Worm (Caenorhabditis elegans) whole organism, L3 larva: ENCODE data around the gene immt-2.

Experiments
- R02D3.7 ChIP-seq: fragments of 150-350 bp; optimal IDR thresholded peaks from 2 replicates; lab custom pipeline; 2014; ENCODE audit warnings: missing biosample characterization, missing genetic modification characterization
- aly-2 ChIP-seq: fragments of 150-350 bp; optimal IDR thresholded peaks from 2 replicates; lab custom pipeline; 2014; ENCODE audit warnings: missing biosample characterization, missing genetic modification characterization
- ama-1 ChIP-seq: fragments of 150-350 bp; optimal IDR thresholded peaks from 2 replicates; lab custom pipeline; 2018
- ceh-9 ChIP-seq: sonication (generic microtip); optimal IDR thresholded peaks from 2 replicates; lab custom pipeline; 2018; ENCODE audit warnings: missing biosample characterization, missing genetic modification characterization
- daf-12 ChIP-seq: fragments of 150-350 bp; optimal IDR thresholded peaks from 2 replicates; lab custom pipeline; 2014; ENCODE audit warnings: missing biosample characterization, missing genetic modification reagents, missing genetic modification characterization
- egl-27 ChIP-seq: sonication (generic microtip); optimal IDR thresholded peaks from 4 replicates; lab custom pipeline; 2017; ENCODE audit warnings: missing biosample characterization, missing genetic modification reagents, missing genetic modification characterization
- egl-5 ChIP-seq: fragments of 150-350 bp; optimal IDR thresholded peaks from 2 replicates; lab custom pipeline; 2017; ENCODE audit warnings: missing biosample characterization, missing genetic modification reagents, missing genetic modification characterization, inconsistent platforms
- elt-1 ChIP-seq: fragments of 150-350 bp; optimal IDR thresholded peaks from 2 replicates; lab custom pipeline; 2014; ENCODE audit warnings: missing biosample characterization, missing genetic modification characterization
- elt-2 ChIP-seq: sonication (generic microtip); optimal IDR thresholded peaks from 2 replicates; lab custom pipeline; 2016; ENCODE audit warnings: missing genetic modification reagents, mild to moderate bottlenecking, missing genetic modification characterization, missing compliant biosample characterization
- elt-3 ChIP-seq, 3 experiments: fragments of 150-350 bp in 1 of 3; sonication (generic microtip) in 2 of 3; optimal IDR thresholded peaks; 2 replicates in 2 of 3; 4 replicates in 1 of 3; lab custom pipeline; 2014 to 2017; ENCODE audit warnings: missing biosample characterization in 3 of 3, missing genetic modification characterization in 3 of 3
- eor-1 ChIP-seq, 2 experiments: fragments of 150-350 bp; optimal IDR thresholded peaks; 2 replicates each; lab custom pipeline; 2014 to 2018; ENCODE audit warnings: missing biosample characterization in 2 of 2, missing genetic modification characterization in 2 of 2
- fkh-2 ChIP-seq: fragments of 150-350 bp; optimal IDR thresholded peaks from 2 replicates; lab custom pipeline; 2014; ENCODE audit warnings: missing biosample characterization, missing genetic modification reagents, missing genetic modification characterization
- fos-1 ChIP-seq: fragments of 150-350 bp; optimal IDR thresholded peaks from 2 replicates; lab custom pipeline; 2014; ENCODE audit warnings: missing biosample characterization, missing genetic modification characterization
- hmg-11 ChIP-seq: sonication (generic microtip); optimal IDR thresholded peaks from 2 replicates; lab custom pipeline; 2016; ENCODE audit warnings: missing genetic modification characterization, missing compliant biosample characterization
- jun-1 ChIP-seq: fragments of 150-350 bp; optimal IDR thresholded peaks from 2 replicates; lab custom pipeline; 2014; ENCODE audit warnings: missing biosample characterization, missing genetic modification reagents, missing genetic modification characterization
- lin-15B ChIP-seq: fragments of 150-350 bp; optimal IDR thresholded peaks from 2 replicates; lab custom pipeline; 2014; ENCODE audit warnings: missing biosample characterization, missing genetic modification characterization
- lin-39 ChIP-seq: fragments of 150-350 bp; optimal IDR thresholded peaks from 2 replicates; lab custom pipeline; 2018; ENCODE audit warnings: missing biosample characterization, missing genetic modification reagents, missing genetic modification characterization
- mdl-1 ChIP-seq: fragments of 150-350 bp; optimal IDR thresholded peaks from 2 replicates; lab custom pipeline; 2014; ENCODE audit warnings: missing biosample characterization, missing genetic modification characterization
- mml-1 ChIP-seq: fragments of 150-350 bp; sonication (generic microtip); optimal IDR thresholded peaks from 3 replicates; lab custom pipeline; 2014; ENCODE audit warnings: missing biosample characterization, missing genetic modification characterization
- nfya-1 ChIP-seq: sonication (generic microtip); optimal IDR thresholded peaks from 2 replicates; lab custom pipeline; 2017; ENCODE audit warnings: missing genetic modification characterization, mild to moderate bottlenecking, missing compliant biosample characterization, antibody characterized with exemption, moderate library complexity; ENCODE audit not compliant: insufficient read depth
- nhr-11 ChIP-seq: fragments of 150-350 bp; optimal IDR thresholded peaks from 2 replicates; lab custom pipeline; 2014; ENCODE audit warnings: missing biosample characterization, missing genetic modification characterization
- nhr-12 ChIP-seq: fragments of 150-350 bp; optimal IDR thresholded peaks from 2 replicates; lab custom pipeline; 2014; ENCODE audit warnings: missing biosample characterization, missing genetic modification characterization
- nhr-23 ChIP-seq: fragments of 150-350 bp; optimal IDR thresholded peaks from 2 replicates; lab custom pipeline; 2014; ENCODE audit warnings: missing biosample characterization, missing genetic modification reagents, missing genetic modification characterization
- nhr-237 ChIP-seq: fragments of 150-350 bp; optimal IDR thresholded peaks from 2 replicates; lab custom pipeline; 2014; ENCODE audit warnings: missing biosample characterization, missing genetic modification characterization
- nhr-25 ChIP-seq: sonication (generic microtip); optimal IDR thresholded peaks from 2 replicates; lab custom pipeline; 2017; ENCODE audit warnings: missing biosample characterization, missing genetic modification characterization
- nhr-28 ChIP-seq: fragments of 150-350 bp; optimal IDR thresholded peaks from 2 replicates; lab custom pipeline; 2014; ENCODE audit warnings: missing biosample characterization, missing genetic modification characterization
- nhr-43 ChIP-seq: sonication (generic microtip); optimal IDR thresholded peaks from 2 replicates; lab custom pipeline; 2016; ENCODE audit warnings: mild to moderate bottlenecking, missing genetic modification characterization, missing compliant biosample characterization; ENCODE audit not compliant: poor library complexity, severe bottlenecking
- nhr-67 ChIP-seq: fragments of 150-350 bp; optimal IDR thresholded peaks from 2 replicates; lab custom pipeline; 2014; ENCODE audit warnings: missing biosample characterization, missing genetic modification characterization
- pha-4 ChIP-seq: fragments of 150-350 bp; optimal IDR thresholded peaks from 2 replicates; lab custom pipeline; 2014; ENCODE audit warnings: missing biosample characterization, missing genetic modification reagents, missing genetic modification characterization
- pqm-1 ChIP-seq: fragments of 150-350 bp; optimal IDR thresholded peaks from 2 replicates; lab custom pipeline; 2017; ENCODE audit warnings: missing biosample characterization, missing genetic modification characterization, inconsistent platforms
- sea-2 ChIP-seq: fragments of 150-350 bp; sonication (generic microtip); optimal IDR thresholded peaks from 4 replicates; lab custom pipeline; 2014; ENCODE audit warnings: missing biosample characterization, missing genetic modification reagents, missing genetic modification characterization
- skn-1 ChIP-seq: fragments of 150-350 bp; optimal IDR thresholded peaks from 2 replicates; lab custom pipeline; 2014; ENCODE audit warnings: missing biosample characterization, missing genetic modification characterization
- snpc-4 ChIP-seq: fragments of 150-350 bp; optimal IDR thresholded peaks from 2 replicates; lab custom pipeline; 2014; ENCODE audit warnings: missing biosample characterization, missing genetic modification characterization
- tbx-2 ChIP-seq: sonication (generic microtip); optimal IDR thresholded peaks from 2 replicates; lab custom pipeline; 2016; ENCODE audit warnings: mild to moderate bottlenecking, missing genetic modification characterization, missing compliant biosample characterization
- unc-62 ChIP-seq: fragments of 150-350 bp; sonication (generic microtip); optimal IDR thresholded peaks from 4 replicates; lab custom pipeline; 2014; ENCODE audit warnings: missing biosample characterization, missing genetic modification reagents, missing genetic modification characterization
- zag-1 ChIP-seq: fragments of 150-350 bp; optimal IDR thresholded peaks from 2 replicates; lab custom pipeline; 2014; ENCODE audit warnings: missing biosample characterization, missing genetic modification characterization

Gene immt-2

ce11 chrV:16788967-16789366 is at the start of gene immt-2:
Gene immt-2, plus strand, starts transcription at chrV:16789267.
- TF ChIP-seq R02D3.7 (tag; lab: Kevin White, UChicago) (no peak), lin-15B (no peak), snpc-4 (no peak), nhr-12 (tag; lab: Kevin White, UChicago) (no peak), elt-1 (tag; lab: Kevin White, UChicago) (no peak), nfya-1 (tag; lab: Kevin White, UChicago) (no peak), jun-1 (tag; lab: Kevin White, UChicago) (no peak), nhr-237 (tag; lab: Kevin White, UChicago) (no peak), ceh-9 (no peak), egl-27 (tag; lab: Kevin White, UChicago) (no peak), tbx-2 (tag; lab: Kevin White, UChicago) (no peak), aly-2 (tag; lab: Kevin White, UChicago) (no peak), nhr-25 (no peak), fkh-2 (tag; lab: Kevin White, UChicago) (no peak), nhr-28 (tag; lab: Kevin White, UChicago) (no peak), pqm-1 (tag; lab: Kevin White, UChicago) (no peak), ama-1 (no peak)

- TF ChIP-seq pqm-1 (tag; lab: Kevin White, UChicago) (no peak), zag-1 (tag; lab: Kevin White, UChicago) (no peak)
Observed at ce11 chrV:16742123-16742522, 46.9 kb upstream of the immt-2 start, which contains the start of gene T25E12.6. Gene T25E12.6, plus strand, starts transcription at chrV:16742423.

- no peak for TF ChIP-seq sea-2
- TF ChIP-seq daf-12 (tag; lab: Kevin White, UChicago) = no peak
- no peak for TF ChIP-seq mml-1 (tag; lab: Kevin White, UChicago)
- TF ChIP-seq elt-2 (tag; lab: Kevin White, UChicago) = no peak
- TF ChIP-seq nhr-67 (tag; lab: Kevin White, UChicago) = no peak
- no peak for TF ChIP-seq zag-1 (tag; lab: Kevin White, UChicago)
- no peak for TF ChIP-seq egl-5 (tag; lab: Kevin White, UChicago)
- TF ChIP-seq jun-1 (tag; lab: Kevin White, UChicago) = no peak
- TF ChIP-seq egl-27 (tag; lab: Kevin White, UChicago) = no peak
- no peak for TF ChIP-seq nhr-23 (tag; lab: Kevin White, UChicago)
- no peak for TF ChIP-seq hmg-11 (tag; lab: Kevin White, UChicago)
- TF ChIP-seq nhr-11 (tag; lab: Kevin White, UChicago) = no peak
- TF ChIP-seq lin-39 (tag; lab: Kevin White, UChicago) = no peak
- TF ChIP-seq nhr-237 (tag; lab: Kevin White, UChicago) = no peak
- TF ChIP-seq pqm-1 (tag; lab: Kevin White, UChicago) = no peak
- TF ChIP-seq nfya-1 (tag; lab: Kevin White, UChicago) = no peak
- TF ChIP-seq ama-1 = no peak
- TF ChIP-seq nhr-28 (tag; lab: Kevin White, UChicago) = no peak
- TF ChIP-seq pha-4 (tag; lab: Kevin White, UChicago) = no peak
Observed at ce11 chrV:16744783-16745182, 44.3 kb upstream of the immt-2 start.

DNA sequence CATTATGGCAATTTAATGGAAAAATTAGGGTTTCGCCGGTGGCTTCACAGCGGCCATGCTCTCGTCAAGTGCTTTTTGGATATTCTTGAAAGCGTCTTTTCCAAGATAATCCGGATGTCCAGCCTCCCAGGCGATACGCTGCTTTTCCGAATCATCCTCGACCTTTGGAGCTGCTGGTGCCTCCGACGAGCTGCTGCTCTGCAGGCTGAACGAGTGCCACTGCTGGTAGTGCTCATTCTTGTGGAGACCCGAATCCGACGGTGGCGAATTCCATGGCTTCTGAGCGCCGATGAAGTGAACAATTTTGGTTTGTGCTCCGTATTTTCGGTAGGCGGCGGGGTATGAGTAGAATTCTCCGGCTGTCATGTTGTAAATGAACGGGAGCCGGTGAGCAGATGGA is 43.9 kb upstream of the immt-2 start:
- no peak for TF ChIP-seq mdl-1 (tag; lab: Kevin White, UChicago)
- TF ChIP-seq elt-3 (tag; optimal IDR thresholded peaks at IDR 0.05; lab: Kevin White, UChicago) = no peak
- no peak for TF ChIP-seq unc-62 (GFP tag; lab: Kevin White, UChicago)
- TF ChIP-seq ceh-9 = no peak
- no peak for TF ChIP-seq nhr-23 (tag; lab: Kevin White, UChicago)
- TF ChIP-seq lin-15B = no peak
- TF ChIP-seq fos-1 (tag; lab: Kevin White, UChicago) = no peak
- TF ChIP-seq elt-1 (tag; lab: Kevin White, UChicago) = no peak
- no peak for TF ChIP-seq daf-12 (tag; lab: Kevin White, UChicago)
- no peak for TF ChIP-seq skn-1 (tag; lab: Kevin White, UChicago)
- no peak for TF ChIP-seq nfya-1 (tag; lab: Kevin White, UChicago)
- no peak for TF ChIP-seq sea-2
- TF ChIP-seq nhr-43 (tag; lab: Kevin White, UChicago) = no peak
- no peak for TF ChIP-seq eor-1 (tag; optimal IDR thresholded peaks at IDR 0.05; lab: Kevin White, UChicago)
